Worm (Caenorhabditis elegans) whole organism, early embryonic: Measurements from ENCODE around the gene sds-22.

Experiments
- B0310.2 ChIP-seq: sonication (generic microtip); optimal IDR thresholded peaks from 2 replicates; lab custom pipeline; 2016; ENCODE audit warnings: mild to moderate bottlenecking, missing genetic modification characterization, missing compliant biosample characterization
- aly-1 ChIP-seq: sonication (generic microtip); optimal IDR thresholded peaks from 2 replicates; lab custom pipeline; 2016; ENCODE audit warnings: missing genetic modification characterization, missing compliant biosample characterization
- ama-1 ChIP-seq: fragments of 150-350 bp; optimal IDR thresholded peaks from 2 replicates; lab custom pipeline; 2014
- ceh-13 ChIP-seq: fragments of 200-800 bp; sonication (Bioruptor generic); optimal IDR thresholded peaks from 2 replicates; lab custom pipeline; 2018; ENCODE audit warnings: mild to moderate bottlenecking, missing genetic modification characterization, missing compliant biosample characterization
- ceh-36 ChIP-seq: sonication (generic microtip); optimal IDR thresholded peaks from 2 replicates; lab custom pipeline; 2016; ENCODE audit warnings: missing genetic modification characterization, inconsistent platforms, missing compliant biosample characterization
- ets-7 ChIP-seq: sonication (generic microtip); optimal IDR thresholded peaks from 2 replicates; lab custom pipeline; 2016; ENCODE audit warnings: missing genotype, missing genetic modification characterization, missing compliant biosample characterization
- flt-1 ChIP-seq: fragments of 200-800 bp; sonication (Bioruptor generic); IDR thresholded peaks from 2 replicates; pipeline ENCODE4 v1.3.6; 2022; ENCODE audit warnings: missing genetic modification characterization, missing compliant biosample characterization
- hmbx-1 ChIP-seq: sonication (generic microtip); optimal IDR thresholded peaks from 2 replicates; lab custom pipeline; 2016; ENCODE audit warnings: mild to moderate bottlenecking, missing genetic modification characterization, missing compliant biosample characterization
- hmg-4 ChIP-seq: fragments of 200-800 bp; sonication (Bioruptor generic); optimal IDR thresholded peaks from 2 replicates; lab custom pipeline; 2018; ENCODE audit warnings: mild to moderate bottlenecking, missing genetic modification characterization, missing compliant biosample characterization
- hnd-1 ChIP-seq: sonication (generic microtip); optimal IDR thresholded peaks from 2 replicates; lab custom pipeline; 2016; ENCODE audit warnings: missing genetic modification characterization, missing compliant biosample characterization
- pes-1 ChIP-seq: fragments of 200-800 bp; sonication (Bioruptor generic); IDR thresholded peaks from 2 replicates; pipeline ENCODE4 v1.3.6; 2022; ENCODE audit warnings: missing genetic modification reagents, missing genetic modification characterization, missing compliant biosample characterization
- sea-1 ChIP-seq: fragments of 200-800 bp; sonication (Bioruptor generic); conservative IDR thresholded peaks from 2 replicates; pipeline ENCODE4 v1.3.6; 2022; ENCODE audit warnings: missing genetic modification characterization, missing compliant biosample characterization
- tbx-37 ChIP-seq: fragments of 200-800 bp; sonication (Bioruptor generic); conservative IDR thresholded peaks from 2 replicates; pipeline ENCODE4 v1.3.6; 2022; ENCODE audit warnings: missing genetic modification reagents, missing genetic modification characterization, missing compliant biosample characterization

DNA sequence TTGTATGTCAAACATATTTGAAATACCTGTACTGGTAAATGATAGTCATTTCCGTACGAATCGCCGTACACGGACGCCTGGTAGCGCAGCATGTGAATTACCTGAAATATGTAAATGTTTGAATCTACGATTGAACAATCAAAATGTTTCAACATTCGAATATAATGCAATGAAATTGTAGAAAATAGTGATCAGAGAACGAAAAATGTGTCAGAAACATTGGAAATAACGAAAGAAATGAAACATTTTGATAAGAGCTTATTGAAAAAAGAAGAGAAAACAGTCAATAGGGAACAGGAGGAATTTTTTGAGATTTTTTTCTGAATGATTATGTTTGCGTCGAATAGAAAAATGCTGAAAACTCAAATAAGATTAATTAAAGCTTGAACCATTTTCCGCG, 11.9 kb downstream of the sds-22 start, which contains the start of gene ztf-17:
- no peak for TF ChIP-seq ama-1 (lab: Kevin White, UChicago)
- TF ChIP-seq B0310.2 (tag; lab: Kevin White, UChicago), result no peak
- TF ChIP-seq tbx-37, result no peak
- TF ChIP-seq hmbx-1 (tag; lab: Kevin White, UChicago), result no peak
- TF ChIP-seq aly-1 (tag; lab: Kevin White, UChicago), result no peak
- TF ChIP-seq sea-1 (GFP tag; lab: Robert Waterston, UW), result no peak
- no peak for TF ChIP-seq ceh-36
- no peak for TF ChIP-seq ets-7 (tag; lab: Kevin White, UChicago)
- no peak for TF ChIP-seq ceh-13 (GFP tag; lab: Kevin White, UChicago)
- TF ChIP-seq hnd-1 (tag; lab: Kevin White, UChicago), result no peak
- no peak for TF ChIP-seq pes-1 (GFP tag; lab: Robert Waterston, UW)
- TF ChIP-seq hmg-4, result no peak
- no peak for TF ChIP-seq flt-1
